Worm (Caenorhabditis elegans) whole organism, mixed stage, embryonic: Measurements from ENCODE around the gene gcn-2.
"Not testable (repeated sequence)": the region's sequence is repeated elsewhere in the genome, so short reads cannot be mapped to it uniquely, and the experiment has no call there.

Experiments used
- elt-3 ChIP-seq: fragments of 150-350 bp; optimal IDR thresholded peaks from 2 replicates; lab custom pipeline; 2014; ENCODE audit warnings: missing biosample characterization, missing genetic modification characterization
- lin-32 ChIP-seq: fragments of 200-800 bp; sonication (Bioruptor generic); optimal IDR thresholded peaks from 2 replicates; lab custom pipeline; 2018; ENCODE audit warnings: mild to moderate bottlenecking, missing genetic modification characterization, missing compliant biosample characterization
- lsy-2 ChIP-seq: fragments of 150-350 bp; optimal IDR thresholded peaks from 2 replicates; lab custom pipeline; 2014; ENCODE audit warnings: missing biosample characterization, missing genetic modification characterization
- nhr-2 ChIP-seq: fragments of 150-350 bp; optimal IDR thresholded peaks from 2 replicates; lab custom pipeline; 2014; ENCODE audit warnings: missing biosample characterization, missing genetic modification characterization
- nhr-237 ChIP-seq: fragments of 150-350 bp; optimal IDR thresholded peaks from 2 replicates; lab custom pipeline; 2014; ENCODE audit warnings: missing biosample characterization, missing genetic modification characterization
- nhr-76 ChIP-seq: sonication (generic microtip); optimal IDR thresholded peaks from 2 replicates; lab custom pipeline; 2017; ENCODE audit warnings: missing biosample characterization, missing genetic modification characterization
- sptf-1 ChIP-seq: sonication (generic microtip); optimal IDR thresholded peaks from 2 replicates; lab custom pipeline; 2017; ENCODE audit warnings: mild to moderate bottlenecking, missing genetic modification characterization, moderate library complexity, missing compliant biosample characterization
- unc-39 ChIP-seq: fragments of 150-350 bp; optimal IDR thresholded peaks from 2 replicates; lab custom pipeline; 2014; ENCODE audit warnings: missing biosample characterization, missing genetic modification characterization
- unc-62 ChIP-seq: fragments of 150-350 bp; optimal IDR thresholded peaks from 2 replicates; lab custom pipeline; 2014; ENCODE audit warnings: missing biosample characterization, missing genetic modification reagents, missing genetic modification characterization
- ztf-11 ChIP-seq: fragments of 150-350 bp; optimal IDR thresholded peaks from 2 replicates; lab custom pipeline; 2014; ENCODE audit warnings: missing biosample characterization, missing genetic modification characterization

- not testable (repeated sequence) for TF ChIP-seq nhr-237 (tag; lab: Kevin White, UChicago); unc-39 (tag; lab: Kevin White, UChicago); nhr-76 (tag; lab: Kevin White, UChicago); lsy-2 (tag; lab: Kevin White, UChicago); unc-62 (GFP tag; lab: Kevin White, UChicago); lin-32; ztf-11 (tag; lab: Kevin White, UChicago); elt-3 (tag; lab: Kevin White, UChicago); nhr-2 (tag; lab: Kevin White, UChicago); sptf-1 (tag; lab: Kevin White, UChicago)
Observed at ce11 chrII:13047609-13048008, 36.4 kb upstream of the gcn-2 start, which contains the start of gene F42G4.2.
